Fruit fly (Drosophila melanogaster) whole organism, wandering third instar larva: ENCODE results near the gene CG32006.

Source experiments
- CG32264 ChIP-seq: fragments of 200-800 bp; sonication (Bioruptor generic); optimal IDR thresholded peaks from 2 replicates; lab custom pipeline; 2016; ENCODE audit warnings: missing biosample characterization, missing genetic modification characterization
- CG9705 ChIP-seq: fragments of 200-800 bp; sonication (Bioruptor generic); optimal IDR thresholded peaks from 2 replicates; lab custom pipeline; 2018; ENCODE audit warnings: missing biosample characterization, mild to moderate bottlenecking, missing genetic modification characterization
- CrebA ChIP-seq: fragments of 200-800 bp; sonication (Bioruptor generic); optimal IDR thresholded peaks from 2 replicates; lab custom pipeline; 2016; ENCODE audit warnings: missing biosample characterization, mild to moderate bottlenecking, missing genetic modification characterization, borderline replicate concordance
- Dif ChIP-seq: fragments of 200-275, 200-300 bp; sonication (Bioruptor generic); optimal IDR thresholded peaks from 2 replicates; lab custom pipeline; 2018; ENCODE audit warnings: missing biosample characterization, missing genetic modification characterization; ENCODE audit not compliant: partially characterized antibody
- HLH106 ChIP-seq: fragments of 200-800 bp; optimal IDR thresholded peaks from 3 replicates; lab custom pipeline; 2019; ENCODE audit warnings: missing biosample characterization, mild to moderate bottlenecking, missing genetic modification characterization, moderate library complexity
- Hr78 ChIP-seq: fragments of >200 bp; optimal IDR thresholded peaks from 2 replicates; lab custom pipeline; 2017; ENCODE audit warnings: missing biosample characterization, missing genetic modification characterization
- Hr83 ChIP-seq: fragments of 200-300 bp; sonication (Bioruptor generic); optimal IDR thresholded peaks from 2 replicates; lab custom pipeline; 2016; ENCODE audit warnings: missing biosample characterization, mild to moderate bottlenecking, missing genetic modification characterization, moderate library complexity; ENCODE audit not compliant: poor library complexity, severe bottlenecking
- Jra ChIP-seq: sonication (Bioruptor generic); optimal IDR thresholded peaks from 2 replicates; lab custom pipeline; 2016; ENCODE audit warnings: missing biosample characterization, missing genetic modification characterization
- Mio ChIP-seq: sonication (Bioruptor generic); optimal IDR thresholded peaks from 2 replicates; lab custom pipeline; 2016; ENCODE audit warnings: missing biosample characterization, missing genetic modification characterization
- Myc ChIP-seq: fragments of >200 bp; optimal IDR thresholded peaks from 2 replicates; lab custom pipeline; 2017
- N ChIP-seq: fragments of >200 bp; optimal IDR thresholded peaks from 2 replicates; lab custom pipeline; 2018; ENCODE audit warnings: missing biosample characterization, missing external identifiers, missing genetic modification characterization
- OdsH ChIP-seq: fragments of 200-800 bp; sonication (Bioruptor generic); optimal IDR thresholded peaks from 2 replicates; lab custom pipeline; 2016; ENCODE audit warnings: missing biosample characterization, mild to moderate bottlenecking, missing genetic modification characterization
- Rel ChIP-seq, 2 experiments: fragments of 200-800 bp; sonication (Bioruptor generic) in 1 of 2; optimal IDR thresholded peaks; 2 replicates in 1 of 2; 3 replicates in 1 of 2; lab custom pipeline; 2016 to 2019; ENCODE audit warnings: mild to moderate bottlenecking in 2 of 2, missing biosample characterization in 2 of 2, missing genetic modification characterization in 2 of 2, moderate library complexity in 1 of 2
- Sp1 ChIP-seq: fragments of 200-800 bp; sonication (Bioruptor generic); optimal IDR thresholded peaks from 3 replicates; lab custom pipeline; 2019; ENCODE audit warnings: missing biosample characterization, mild to moderate bottlenecking, missing genetic modification characterization, moderate library complexity
- Vsx2 ChIP-seq: fragments of 200-300, 225-300 bp; sonication (Bioruptor generic); optimal IDR thresholded peaks from 2 replicates; lab custom pipeline; 2018; ENCODE audit warnings: missing biosample characterization, missing genetic modification characterization; ENCODE audit not compliant: partially characterized antibody
- brk ChIP-seq: fragments of 200-800 bp; sonication (Bioruptor generic); optimal IDR thresholded peaks from 2 replicates; lab custom pipeline; 2016; ENCODE audit warnings: missing biosample characterization, mild to moderate bottlenecking, missing genetic modification characterization
- dmrt93B ChIP-seq: fragments of 200-800 bp; sonication (Bioruptor generic); optimal IDR thresholded peaks from 2 replicates; lab custom pipeline; 2018; ENCODE audit warnings: missing biosample characterization, mild to moderate bottlenecking, missing genetic modification characterization
- dsf ChIP-seq: sonication (Bioruptor generic); optimal IDR thresholded peaks from 2 replicates; lab custom pipeline; 2016; ENCODE audit warnings: missing biosample characterization, missing genetic modification characterization, borderline replicate concordance
- foxo ChIP-seq, 2 experiments: fragments of 200-800 bp; sonication (Bioruptor generic); optimal IDR thresholded peaks; 2 replicates in 1 of 2; 3 replicates in 1 of 2; lab custom pipeline; 2016 to 2017; ENCODE audit warnings: missing biosample characterization in 2 of 2, missing genetic modification characterization in 2 of 2
- fru ChIP-seq: fragments of 200-800 bp; sonication (Bioruptor generic); optimal IDR thresholded peaks from 3 replicates; lab custom pipeline; 2016; ENCODE audit warnings: missing biosample characterization, mild to moderate bottlenecking, missing genetic modification characterization
- h ChIP-seq: fragments of 200-800 bp; sonication (Bioruptor generic); optimal IDR thresholded peaks from 3 replicates; lab custom pipeline; 2016; ENCODE audit warnings: missing biosample characterization, mild to moderate bottlenecking, missing genetic modification characterization
- jim ChIP-seq: fragments of 175-275, 200-325 bp; sonication (Bioruptor generic); optimal IDR thresholded peaks from 2 replicates; lab custom pipeline; 2016; ENCODE audit warnings: missing biosample characterization, mild to moderate bottlenecking, missing genetic modification characterization
- lola ChIP-seq: fragments of >200 bp; optimal IDR thresholded peaks from 2 replicates; lab custom pipeline; 2017; ENCODE audit warnings: missing biosample characterization, missing genetic modification characterization
- pan ChIP-seq: fragments of >200 bp; optimal IDR thresholded peaks from 2 replicates; lab custom pipeline; 2017
- sage ChIP-seq: fragments of 200-800 bp; sonication (Bioruptor generic); optimal IDR thresholded peaks from 2 replicates; lab custom pipeline; 2016; ENCODE audit warnings: missing biosample characterization, mild to moderate bottlenecking, missing genetic modification characterization
- sv ChIP-seq: fragments of 200-800 bp; sonication (Bioruptor generic); optimal IDR thresholded peaks from 3 replicates; lab custom pipeline; 2016; ENCODE audit warnings: missing biosample characterization, missing genetic modification characterization
- tai ChIP-seq: sonication (Bioruptor generic); optimal IDR thresholded peaks from 2 replicates; lab custom pipeline; 2016; ENCODE audit warnings: missing biosample characterization, missing genetic modification characterization
- usp ChIP-seq: fragments of >200 bp; optimal IDR thresholded peaks from 2 replicates; lab custom pipeline; 2017; ENCODE audit warnings: missing biosample characterization, missing genetic modification characterization
- woc ChIP-seq: sonication (Bioruptor generic); optimal IDR thresholded peaks from 2 replicates; lab custom pipeline; 2016; ENCODE audit warnings: missing biosample characterization, mild to moderate bottlenecking, missing genetic modification characterization

CG32006 gene

DNA sequence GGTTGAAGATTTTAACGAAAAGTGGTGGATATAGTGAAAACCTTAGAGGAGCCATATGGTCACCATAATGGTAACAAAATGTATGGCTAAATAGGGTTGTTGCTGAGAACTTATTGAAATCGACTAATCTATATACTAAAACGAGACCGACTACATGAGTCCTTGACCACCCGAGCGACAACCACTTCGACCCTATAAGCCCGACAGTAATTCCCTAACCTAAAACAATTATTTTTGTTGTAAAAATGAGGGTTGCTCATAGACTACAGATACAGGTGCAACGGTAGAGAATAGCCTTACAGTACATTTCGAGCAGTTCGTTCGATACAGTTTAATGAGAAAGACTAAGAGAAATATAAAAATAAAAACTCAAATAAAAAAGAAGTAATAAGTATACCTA lies at the start of gene CG32006:
TSS of gene CG32006 (plus strand) at position 312 of the 400 bp plus-strand sequence.
- TF ChIP-seq CG32264 (GFP tag; lab: Kevin White, UChicago) (no peak), foxo (GFP tag; optimal IDR thresholded peaks at IDR 0.05; lab: Kevin White, UChicago) (no peak), Sp1 (GFP tag; lab: Kevin White, UChicago) (no peak), CrebA (GFP tag; lab: Kevin White, UChicago) (no peak), dsf (GFP tag; lab: Kevin White, UChicago) (no peak), tai (GFP tag; lab: Kevin White, UChicago) (no peak), sage (no peak), CG9705 (GFP tag; lab: Kevin White, UChicago) (no peak), Jra (GFP tag; lab: Kevin White, UChicago) (no peak), brk (GFP tag; lab: Kevin White, UChicago) (no peak), OdsH (GFP tag; lab: Kevin White, UChicago) (no peak), Hr83 (GFP tag; lab: Kevin White, UChicago) (no peak), Vsx2 (GFP tag; lab: Kevin White, UChicago) (no peak), HLH106 (tag; lab: Kevin White, UChicago) (no peak), pan (lab: Kevin White, UChicago) (no peak), Myc (lab: Kevin White, UChicago) (no peak)

DNA sequence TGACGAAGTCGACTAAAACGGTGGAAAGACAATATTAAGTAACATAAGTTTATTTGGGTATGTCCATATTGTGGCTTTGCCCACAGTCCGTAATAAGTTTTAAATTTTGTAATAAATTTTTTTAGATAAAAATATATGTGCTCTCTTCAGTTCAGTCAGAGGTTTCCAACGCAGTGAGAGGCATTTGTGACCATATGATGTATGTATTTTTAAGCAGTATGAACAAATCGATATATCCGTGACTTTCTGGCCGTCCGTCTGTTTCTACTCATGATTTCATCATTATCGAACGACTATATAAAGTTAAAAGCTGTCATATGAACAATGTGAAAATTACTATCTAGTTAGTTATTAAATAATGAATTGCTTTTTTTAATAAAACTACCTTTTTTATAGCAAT lies 48.4 kb upstream of the CG32006 start:
- TF ChIP-seq Myc (lab: Kevin White, UChicago) (no peak), OdsH (GFP tag; lab: Kevin White, UChicago) (no peak), Mio (GFP tag; lab: Kevin White, UChicago) (no peak)

DNA sequence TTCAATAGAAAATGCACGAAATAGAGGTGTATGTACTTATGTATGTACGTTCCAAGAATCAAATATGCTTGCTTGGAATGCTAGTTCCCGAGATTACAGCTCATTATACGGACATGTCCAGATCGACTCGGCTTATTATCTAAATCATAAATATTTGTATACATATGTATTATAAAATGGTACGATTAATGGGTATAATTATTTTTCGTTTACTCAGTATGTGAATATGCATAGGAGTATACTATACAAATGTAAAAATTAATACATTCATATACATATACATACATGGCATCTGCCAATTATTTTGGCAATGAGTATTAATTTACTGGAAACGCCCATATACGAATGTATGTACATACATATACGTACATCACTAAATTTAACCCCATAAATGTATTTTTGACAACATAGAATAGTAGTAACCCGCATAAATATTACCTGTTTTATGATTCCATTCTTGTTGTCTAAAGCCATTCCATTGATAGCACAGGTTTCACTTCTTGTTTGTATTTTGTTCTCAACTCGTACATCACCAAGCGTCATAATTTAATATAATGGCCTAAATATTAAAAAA lies 21.6 kb upstream of the CG32006 start:
- TF ChIP-seq Rel (GFP tag; optimal IDR thresholded peaks at IDR 0.05; lab: Kevin White, UChicago) (no peak), Rel (tag; optimal IDR thresholded peaks at IDR 0.05; lab: Kevin White, UChicago) (no peak), brk (GFP tag; lab: Kevin White, UChicago) (peak; percentile 36)

DNA sequence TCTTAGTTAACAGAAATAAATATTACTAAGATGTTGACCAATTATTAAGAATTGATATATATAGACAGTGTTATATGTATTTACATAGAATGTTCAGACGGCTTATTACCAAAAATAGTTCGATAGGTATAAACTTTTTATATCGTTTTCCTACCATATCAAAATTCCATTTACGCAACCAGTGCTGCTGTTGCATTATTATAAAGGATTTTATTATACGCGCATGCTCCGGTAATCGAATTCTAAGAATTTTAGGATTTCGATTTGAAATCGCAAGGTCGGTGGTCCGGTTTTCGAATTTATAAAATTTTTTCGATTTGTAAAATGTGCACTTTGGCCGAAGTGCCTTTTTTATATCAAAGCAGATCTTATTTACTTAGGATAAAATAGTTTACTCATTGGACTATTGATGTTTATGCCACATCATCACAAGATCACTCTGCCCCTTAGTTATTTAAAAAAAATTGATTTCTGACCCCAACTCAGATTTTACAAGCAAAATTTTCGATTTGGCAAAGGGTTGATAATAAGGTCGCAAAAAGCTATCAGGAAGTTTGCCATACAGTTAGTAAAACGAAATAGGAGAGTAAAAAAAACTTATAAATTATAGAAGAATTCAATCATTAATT lies 20.8 kb upstream of the CG32006 start, which contains the start of gene Ank:
TSS of gene Ank (minus strand) at position 206 of the 629 bp plus-strand sequence.
- TF ChIP-seq Rel (GFP tag; optimal IDR thresholded peaks at IDR 0.05; lab: Kevin White, UChicago): no peak
- no peak for TF ChIP-seq Rel (tag; optimal IDR thresholded peaks at IDR 0.05; lab: Kevin White, UChicago)
- TF ChIP-seq woc (GFP tag; lab: Kevin White, UChicago): peak; percentile 28
- TF ChIP-seq N (GFP tag; lab: Kevin White, UChicago): peak; percentile 54
- TF ChIP-seq foxo (GFP tag; optimal IDR thresholded peaks at IDR 0.05; lab: Kevin White, UChicago): no peak
- TF ChIP-seq Hr78 (GFP tag; lab: Kevin White, UChicago): peak; percentile 56
- TF ChIP-seq tai (GFP tag; lab: Kevin White, UChicago): no peak
- TF ChIP-seq Hr83 (GFP tag; lab: Kevin White, UChicago): no peak
- TF ChIP-seq, all 38 proteins: peak for 3

DNA sequence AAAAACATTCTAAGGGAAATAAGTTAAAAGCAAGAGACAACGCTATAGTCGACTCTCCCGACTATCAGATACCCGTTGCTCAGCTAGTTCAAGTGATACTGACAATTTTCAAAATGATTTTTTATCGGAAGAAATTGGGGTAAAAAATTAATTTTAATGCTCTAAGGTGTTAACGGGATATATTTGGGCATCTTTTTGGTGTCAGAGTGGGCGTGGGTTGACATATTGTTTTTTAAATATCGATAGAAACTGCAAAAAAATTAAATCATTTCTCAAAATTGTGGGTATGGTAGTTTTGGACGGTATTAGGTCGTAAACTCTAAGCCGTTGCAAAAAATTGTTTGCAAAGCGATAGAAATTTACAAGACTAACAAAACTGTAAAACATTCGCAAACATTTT lies 20.0 kb upstream of the CG32006 start:
- TF ChIP-seq Hr83 (GFP tag; lab: Kevin White, UChicago): no peak
- no peak for TF ChIP-seq Hr78 (GFP tag; lab: Kevin White, UChicago)
- no peak for TF ChIP-seq Vsx2 (GFP tag; lab: Kevin White, UChicago)
- TF ChIP-seq CG32264 (GFP tag; lab: Kevin White, UChicago): no peak
- no peak for TF ChIP-seq Dif (GFP tag; lab: Kevin White, UChicago)
- TF ChIP-seq lola: no peak
- no peak for TF ChIP-seq sv (GFP tag; lab: Kevin White, UChicago)
- TF ChIP-seq fru: no peak
- TF ChIP-seq dmrt93B (GFP tag; lab: Kevin White, UChicago): no peak
- no peak for TF ChIP-seq woc (GFP tag; lab: Kevin White, UChicago)
- TF ChIP-seq jim (GFP tag; lab: Kevin White, UChicago): no peak
- no peak for TF ChIP-seq CG9705 (GFP tag; lab: Kevin White, UChicago)
- TF ChIP-seq Rel (GFP tag; optimal IDR thresholded peaks at IDR 0.05; lab: Kevin White, UChicago): no peak
- no peak for TF ChIP-seq Rel (tag; optimal IDR thresholded peaks at IDR 0.05; lab: Kevin White, UChicago)
- no peak for TF ChIP-seq dsf (GFP tag; lab: Kevin White, UChicago)
- TF ChIP-seq Jra (GFP tag; lab: Kevin White, UChicago): no peak
- TF ChIP-seq h (GFP tag; lab: Kevin White, UChicago): no peak
- TF ChIP-seq usp (GFP tag; lab: Kevin White, UChicago): no peak
- no peak for TF ChIP-seq N (GFP tag; lab: Kevin White, UChicago)
